Fruit fly (Drosophila melanogaster) whole organism, embryonic: ENCODE data around the gene CG31538.
A peak's percentile ranks its signal among the peaks of the same experiment; 100 is the strongest.

Experiments
- Asciz ChIP-seq: fragments of 200-800 bp; sonication (Bioruptor generic); optimal IDR thresholded peaks from 2 replicates; lab custom pipeline; 2017; ENCODE audit warnings: missing biosample characterization, mild to moderate bottlenecking, missing genetic modification characterization, missing genetic modification reagents
- CG10543 ChIP-seq: fragments of 200-800 bp; sonication (Bioruptor generic); optimal IDR thresholded peaks from 3 replicates; lab custom pipeline; 2017; ENCODE audit warnings: missing biosample characterization, mild to moderate bottlenecking, missing genetic modification characterization, moderate library complexity
- CG12104 ChIP-seq: fragments of 200-800 bp; sonication (Bioruptor generic); optimal IDR thresholded peaks from 3 replicates; lab custom pipeline; 2016; ENCODE audit warnings: missing biosample characterization, missing genetic modification characterization
- CG12769 ChIP-seq: fragments of 200-800 bp; sonication (Bioruptor generic); optimal IDR thresholded peaks from 2 replicates; lab custom pipeline; 2019; ENCODE audit warnings: missing biosample characterization, mild to moderate bottlenecking, missing genetic modification characterization, moderate library complexity
- CG13287 ChIP-seq: fragments of 200-800 bp; sonication (Bioruptor generic); IDR thresholded peaks from 2 replicates; pipeline ENCODE4 v1.3.6; 2022; ENCODE audit warnings: missing biosample characterization, missing genetic modification characterization; ENCODE audit not compliant: partially characterized antibody
- CG13775 ChIP-seq: fragments of 200-800 bp; sonication (Bioruptor generic); optimal IDR thresholded peaks from 3 replicates; lab custom pipeline; 2017; ENCODE audit warnings: missing biosample characterization, mild to moderate bottlenecking, missing genetic modification characterization
- CG13894 ChIP-seq: fragments of 200-800 bp; sonication (Bioruptor generic); optimal IDR thresholded peaks from 3 replicates; lab custom pipeline; 2018; ENCODE audit warnings: missing biosample characterization, mild to moderate bottlenecking, missing genetic modification characterization, moderate library complexity
- CG15269 ChIP-seq: fragments of 200-800 bp; sonication (Bioruptor generic); optimal IDR thresholded peaks from 2 replicates; lab custom pipeline; 2018; ENCODE audit warnings: missing biosample characterization, mild to moderate bottlenecking, missing genetic modification characterization, moderate library complexity
- CG15514 ChIP-seq: fragments of 200-800 bp; sonication (Bioruptor generic); optimal IDR thresholded peaks from 3 replicates; lab custom pipeline; 2017; ENCODE audit warnings: missing biosample characterization, missing genetic modification characterization, mild to moderate bottlenecking, moderate library complexity, missing genetic modification reagents
- CG15601 ChIP-seq: fragments of 200-800 bp; sonication (Bioruptor generic); optimal IDR thresholded peaks from 3 replicates; lab custom pipeline; 2019; ENCODE audit warnings: missing biosample characterization, mild to moderate bottlenecking, missing genetic modification characterization, moderate library complexity
- CG1603 ChIP-seq: fragments of 200-800 bp; sonication (Bioruptor generic); optimal IDR thresholded peaks from 2 replicates; lab custom pipeline; 2019; ENCODE audit warnings: missing biosample characterization, mild to moderate bottlenecking, missing genetic modification characterization, moderate library complexity
- CG32767 ChIP-seq: fragments of 200-800 bp; sonication (Bioruptor generic); IDR thresholded peaks from 2 replicates; pipeline ENCODE4 v1.3.6; 2022; ENCODE audit warnings: missing biosample characterization, missing genetic modification characterization
- CG3838 ChIP-seq: fragments of 200-800 bp; sonication (Bioruptor generic); optimal IDR thresholded peaks from 3 replicates; lab custom pipeline; 2016; ENCODE audit warnings: missing biosample characterization, missing genetic modification characterization
- CG4617 ChIP-seq: fragments of 200-800 bp; sonication (Bioruptor generic); optimal IDR thresholded peaks from 3 replicates; lab custom pipeline; 2016; ENCODE audit warnings: missing biosample characterization, missing genetic modification characterization, borderline replicate concordance
- CG4820 ChIP-seq: fragments of 200-800 bp; sonication (Bioruptor generic); optimal IDR thresholded peaks from 3 replicates; lab custom pipeline; 2016; ENCODE audit warnings: missing biosample characterization, missing genetic modification characterization
- CG8089 ChIP-seq: fragments of 200-800 bp; sonication (Bioruptor generic); optimal IDR thresholded peaks from 3 replicates; lab custom pipeline; 2016; ENCODE audit warnings: missing biosample characterization, missing genetic modification characterization
- Dll ChIP-seq: fragments of 200-800 bp; sonication (Bioruptor generic); IDR thresholded peaks from 4 replicates; pipeline ENCODE4 v1.3.6; 2022; ENCODE audit warnings: missing biosample characterization, missing genetic modification characterization; ENCODE audit not compliant: partially characterized antibody
- Myb ChIP-seq: fragments of 200-800 bp; sonication (Bioruptor generic); optimal IDR thresholded peaks from 2 replicates; lab custom pipeline; 2016; ENCODE audit warnings: missing biosample characterization, missing genetic modification characterization
- Nf-YC ChIP-seq: fragments of 200-800 bp; optimal IDR thresholded peaks from 3 replicates; lab custom pipeline; 2019; ENCODE audit warnings: missing biosample characterization, mild to moderate bottlenecking, missing genetic modification characterization, moderate library complexity
- Pdp1 ChIP-seq, 2 experiments: fragments of 200-800 bp; sonication (Bioruptor generic); optimal IDR thresholded peaks; 3 replicates each; lab custom pipeline; 2016; ENCODE audit warnings: missing biosample characterization in 2 of 2, missing genetic modification characterization in 2 of 2, mild to moderate bottlenecking in 1 of 2, moderate library complexity in 1 of 2
- Rx ChIP-seq: fragments of 200-800 bp; sonication (Bioruptor generic); IDR thresholded peaks from 2 replicates; pipeline ENCODE4 v1.3.6; 2022; ENCODE audit warnings: missing biosample characterization, missing genetic modification characterization
- Side ChIP-seq: fragments of 200-800 bp; sonication (Bioruptor generic); optimal IDR thresholded peaks from 2 replicates; lab custom pipeline; 2016; ENCODE audit warnings: missing biosample characterization, missing genetic modification characterization
- Xbp1 ChIP-seq: fragments of 200-800 bp; sonication (Bioruptor generic); optimal IDR thresholded peaks from 3 replicates; lab custom pipeline; 2016; ENCODE audit warnings: missing biosample characterization, mild to moderate bottlenecking, missing genetic modification characterization
- chinmo ChIP-seq: fragments of 200-800 bp; sonication (Bioruptor generic); IDR thresholded peaks from 4 replicates; pipeline ENCODE4 v1.3.6; 2022; ENCODE audit warnings: missing biosample characterization, missing genetic modification characterization; ENCODE audit not compliant: partially characterized antibody
- dm ChIP-seq: fragments of 200-800 bp; sonication (Bioruptor generic); optimal IDR thresholded peaks from 3 replicates; lab custom pipeline; 2016; ENCODE audit warnings: missing biosample characterization, missing genetic modification characterization
- eve ChIP-seq, 2 experiments: fragments of >200 bp; optimal IDR thresholded peaks; 2 replicates each; lab custom pipeline; 2017; ENCODE audit warnings: missing biosample characterization in 2 of 2, missing genetic modification characterization in 2 of 2
- exex ChIP-seq: fragments of 200-800 bp; sonication (Bioruptor generic); optimal IDR thresholded peaks from 4 replicates; lab custom pipeline; 2018; ENCODE audit warnings: missing biosample characterization, mild to moderate bottlenecking, missing genetic modification characterization, moderate library complexity
- gfzf ChIP-seq: fragments of 200-800 bp; sonication (Bioruptor generic); optimal IDR thresholded peaks from 2 replicates; lab custom pipeline; 2016; ENCODE audit warnings: missing biosample characterization, mild to moderate bottlenecking, missing genetic modification characterization, moderate library complexity
- grau ChIP-seq: fragments of 200-800 bp; optimal IDR thresholded peaks from 3 replicates; lab custom pipeline; 2019; ENCODE audit warnings: missing biosample characterization, mild to moderate bottlenecking, missing genetic modification characterization, moderate library complexity
- gsb ChIP-seq: fragments of 200-800 bp; sonication (Bioruptor generic); IDR thresholded peaks from 2 replicates; pipeline ENCODE4 v1.3.6; 2022; ENCODE audit warnings: missing biosample characterization, missing genetic modification characterization
- hth ChIP-seq: fragments of >200 bp; optimal IDR thresholded peaks from 2 replicates; lab custom pipeline; 2017; ENCODE audit warnings: inconsistent platforms
- inv ChIP-seq: fragments of 200-800 bp; sonication (Bioruptor generic); IDR thresholded peaks from 2 replicates; pipeline ENCODE4 v1.3.6; 2022; ENCODE audit warnings: missing biosample characterization, missing genetic modification characterization; ENCODE audit not compliant: partially characterized antibody
- kah ChIP-seq: fragments of 200-800 bp; sonication (Bioruptor generic); optimal IDR thresholded peaks from 2 replicates; lab custom pipeline; 2018; ENCODE audit warnings: missing biosample characterization, mild to moderate bottlenecking, missing genetic modification characterization
- lilli ChIP-seq: fragments of 200-800 bp; sonication (Bioruptor generic); optimal IDR thresholded peaks from 3 replicates; lab custom pipeline; 2016; ENCODE audit warnings: missing biosample characterization, missing genetic modification characterization
- pho ChIP-seq: fragments of 200-800 bp; sonication (Bioruptor generic); optimal IDR thresholded peaks from 2 replicates; lab custom pipeline; 2016; ENCODE audit warnings: missing biosample characterization, missing genetic modification characterization
- row ChIP-seq: fragments of 200-800 bp; sonication (Bioruptor generic); IDR thresholded peaks from 3 replicates; pipeline ENCODE4 v1.3.6; 2022; ENCODE audit warnings: missing biosample characterization, missing genetic modification characterization
- stwl ChIP-seq: fragments of 200-800 bp; sonication (Bioruptor generic); optimal IDR thresholded peaks from 3 replicates; lab custom pipeline; 2018; ENCODE audit warnings: missing biosample characterization, mild to moderate bottlenecking, missing genetic modification characterization, moderate library complexity
- tgo ChIP-seq: fragments of 200-800 bp; sonication (Bioruptor generic); IDR thresholded peaks from 3 replicates; pipeline ENCODE4 v1.3.6; 2022; ENCODE audit warnings: missing biosample characterization, missing genetic modification characterization
- unc-4 ChIP-seq: fragments of 200-800 bp; sonication (Bioruptor generic); IDR thresholded peaks from 2 replicates; pipeline ENCODE4 v1.3.6; 2022; ENCODE audit warnings: missing biosample characterization, missing genetic modification characterization; ENCODE audit not compliant: partially characterized antibody
- vnd ChIP-seq: fragments of 200-800 bp; sonication (Bioruptor generic); IDR thresholded peaks from 3 replicates; pipeline ENCODE4 v1.3.6; 2022; ENCODE audit warnings: missing biosample characterization, missing genetic modification characterization; ENCODE audit not compliant: partially characterized antibody
- vvl ChIP-seq: fragments of 200-800 bp; sonication (Bioruptor generic); IDR thresholded peaks from 2 replicates; pipeline ENCODE4 v1.3.6; 2022; ENCODE audit warnings: missing biosample characterization, missing genetic modification characterization
- zen2 ChIP-seq: fragments of 200-800 bp; sonication (Bioruptor generic); IDR thresholded peaks from 3 replicates; pipeline ENCODE4 v1.3.6; 2022; ENCODE audit warnings: missing biosample characterization, missing genetic modification characterization; ENCODE audit not compliant: partially characterized antibody

The CG31538 gene

DNA sequence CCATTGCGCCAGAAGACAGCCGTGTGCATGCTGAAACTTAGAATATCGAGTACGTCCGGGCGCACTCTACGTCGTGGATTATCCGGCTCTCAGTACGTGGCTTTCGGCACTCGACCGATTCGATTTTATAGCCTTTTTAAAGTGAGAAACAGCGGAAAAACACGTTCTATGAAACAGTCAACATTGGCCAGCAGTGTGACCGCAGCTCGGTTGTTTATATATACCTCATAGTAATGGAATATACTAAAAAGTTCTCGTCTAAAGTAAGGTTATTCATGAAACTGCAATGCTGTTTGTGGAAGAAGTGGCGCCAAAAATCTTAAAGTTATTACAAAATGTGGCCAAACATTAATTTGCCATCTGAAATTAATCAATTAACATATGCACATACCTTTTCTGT lies 19.7 kb upstream of the CG31538 start (continued):
- no peak for TF ChIP-seq Xbp1 (GFP tag; lab: Kevin White, UChicago)
- no peak for TF ChIP-seq pho
- peak; percentile 7 for TF ChIP-seq Nf-YC (tag; lab: Kevin White, UChicago)
- no peak for TF ChIP-seq CG3838 (GFP tag; lab: Kevin White, UChicago)
- TF ChIP-seq dm (GFP tag; lab: Kevin White, UChicago), result peak; percentile 27
- TF ChIP-seq Asciz (GFP tag; lab: Kevin White, UChicago), result no peak
- TF ChIP-seq tgo, result no peak
- TF ChIP-seq CG32767 (GFP tag; lab: Robert Waterston, UW), result no peak
- TF ChIP-seq CG15514 (GFP tag; lab: Kevin White, UChicago), result peak; percentile 56
- peak; percentile 21 for TF ChIP-seq CG15601
- TF ChIP-seq stwl (tag; lab: Kevin White, UChicago), result peak; percentile 62
- peak; percentile 54 for TF ChIP-seq CG4617 (GFP tag; lab: Kevin White, UChicago)
- 0 out of 4 replicates have a peak, but pooled peaks have one; percentile 23 for TF ChIP-seq Dll (GFP tag; lab: Robert Waterston, UW)
- peak; percentile 2 for TF ChIP-seq grau (tag; lab: Kevin White, UChicago)
- no peak for TF ChIP-seq CG12104 (GFP tag; lab: Kevin White, UChicago)
- peak; percentile 10 for TF ChIP-seq Myb (GFP tag; lab: Kevin White, UChicago)
- peak; percentile 57 for TF ChIP-seq row (GFP tag; lab: Robert Waterston, UW)
- peak; percentile 16 for TF ChIP-seq lilli
- no peak for TF ChIP-seq CG8089

DNA sequence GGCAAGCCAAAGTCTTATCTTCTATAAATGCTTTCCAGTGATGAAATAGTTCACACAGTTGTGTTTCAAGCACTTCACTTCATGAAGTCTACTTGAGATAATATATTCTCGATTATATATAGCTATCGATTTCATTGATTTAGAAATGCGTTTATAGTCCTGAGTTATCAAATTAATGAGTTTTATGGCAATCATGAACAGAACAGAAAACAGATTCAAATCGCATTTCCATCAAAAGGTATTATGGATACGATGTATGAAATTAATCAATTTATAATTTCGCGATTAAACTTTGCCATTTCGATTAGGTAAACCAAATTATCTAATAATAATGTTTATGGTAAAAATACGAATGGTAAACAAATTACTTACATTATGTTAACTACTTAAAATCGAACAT lies 17.5 kb upstream of the CG31538 start:
- TF ChIP-seq CG13775 (no peak), CG15269 (no peak), CG13287 (GFP tag; lab: Robert Waterston, UW) (no peak), hth (lab: Kevin White, UChicago) (no peak), unc-4 (GFP tag; lab: Robert Waterston, UW) (no peak), exex (tag; lab: Kevin White, UChicago) (peak; percentile 69), Side (no peak), CG1603 (tag; lab: Kevin White, UChicago) (no peak), inv (GFP tag; lab: Robert Waterston, UW) (no peak), CG4820 (no peak), gfzf (GFP tag; lab: Kevin White, UChicago) (no peak), eve (GFP tag; optimal IDR thresholded peaks at IDR 0.05; lab: Kevin White, UChicago) (peak in 1 of 2 experiments; percentile 23)

DNA sequence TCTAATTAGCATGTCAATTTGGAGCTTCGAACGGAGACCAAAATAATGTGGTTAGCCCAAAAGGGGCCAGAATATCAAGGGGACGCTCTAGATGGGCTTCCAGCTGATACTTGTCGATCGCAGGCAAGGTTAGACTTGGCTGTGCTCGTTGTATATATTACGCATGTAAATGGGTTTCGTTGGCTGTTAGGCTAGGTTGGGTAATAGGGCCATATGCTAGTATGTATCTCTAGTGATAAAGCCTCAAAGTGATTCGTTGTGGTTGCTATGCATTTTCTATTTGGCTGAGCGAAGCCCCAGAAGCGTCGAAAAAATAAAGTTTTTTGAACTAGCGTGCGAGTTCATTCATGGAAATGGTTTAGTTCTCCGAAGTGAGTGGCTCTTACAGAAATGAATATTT lies 13.1 kb upstream of the CG31538 start:
- no peak for TF ChIP-seq vnd (GFP tag; lab: Robert Waterston, UW)
- no peak for TF ChIP-seq Rx (GFP tag; lab: Robert Waterston, UW)
- TF ChIP-seq vvl (GFP tag; lab: Robert Waterston, UW), result peak; percentile 77
- TF ChIP-seq CG12769 (tag; lab: Kevin White, UChicago), result peak; percentile 67
- peak in 1 of 2 experiments; percentile 58 for TF ChIP-seq Pdp1 (GFP tag; optimal IDR thresholded peaks at IDR 0.05; lab: Kevin White, UChicago)
- no peak for TF ChIP-seq gsb
- TF ChIP-seq chinmo (GFP tag; lab: Robert Waterston, UW), result peak; percentile 68; the same call in 2 of the 4 replicates
- 0 out of 3 replicates have a peak, but pooled peaks have one; percentile 8 for TF ChIP-seq zen2 (GFP tag; lab: Robert Waterston, UW)
- TF ChIP-seq CG13894 (tag; lab: Kevin White, UChicago), result peak; percentile 45
- peak; percentile 30 for TF ChIP-seq CG10543 (GFP tag; lab: Kevin White, UChicago)
- 0 out of 2 replicates have a peak, but pooled peaks have one; percentile 29 for TF ChIP-seq CG32767 (GFP tag; lab: Robert Waterston, UW)
- TF ChIP-seq kah (GFP tag; lab: Kevin White, UChicago), result no peak
- TF ChIP-seq, all 482 proteins: peak for 8
